Worm (Caenorhabditis elegans): ENCODE measurements around the gene col-132.

col-132 gene

ce11 chrIV:13082836-13083763 is 7.8 kb downstream of the col-132 start (continued):
- TF ChIP-seq arid-1 (GFP tag; conservative IDR thresholded peaks at IDR 0.05) (no peak), dve-1 (tag; optimal IDR thresholded peaks at IDR 0.05; ENCODE audit: insufficient read depth) (peak; percentile 39), lim-7 (GFP tag; IDR thresholded peaks at IDR 0.05) (0 out of 2 replicates have a peak, but pooled peaks have one; percentile 38)

- TF ChIP-seq rbr-2 (tag; optimal IDR thresholded peaks at IDR 0.05), result no peak
- TF ChIP-seq daf-16 (GFP tag; optimal IDR thresholded peaks at IDR 0.05), result no peak
- TF ChIP-seq daf-16 (tag; optimal IDR thresholded peaks at IDR 0.05), result no peak
- TF ChIP-seq Y5F2A.4 (GFP tag; optimal IDR thresholded peaks at IDR 0.05), result no peak
- TF ChIP-seq F26F4.8 (GFP tag; conservative IDR thresholded peaks at IDR 0.05), result no peak
- no peak for TF ChIP-seq Y48G9A.11 (GFP tag; IDR thresholded peaks at IDR 0.05)
- no peak for TF ChIP-seq lin-39 (tag; optimal IDR thresholded peaks at IDR 0.05)
- peak; percentile 39 for TF ChIP-seq ama-1 (optimal IDR thresholded peaks at IDR 0.05)
- TF ChIP-seq hif-1 (tag; optimal IDR thresholded peaks at IDR 0.05), result no peak
- TF ChIP-seq ztf-11 (tag; optimal IDR thresholded peaks at IDR 0.05), result no peak
- no peak for TF ChIP-seq nhr-11 (tag; optimal IDR thresholded peaks at IDR 0.05)
- TF ChIP-seq dmd-9 (GFP tag; IDR thresholded peaks at IDR 0.05), result no peak
- 0 out of 2 replicates have a peak, but pooled peaks have one; percentile 31 for TF ChIP-seq ctbp-1 (GFP tag; IDR thresholded peaks at IDR 0.05)
- TF ChIP-seq D1046.2 (GFP tag; IDR thresholded peaks at IDR 0.05), result 0 out of 2 replicates have a peak, but pooled peaks have one; percentile 17
- peak in 1 of 2 experiments; percentile 98 for TF ChIP-seq unc-62 (GFP tag; optimal IDR thresholded peaks at IDR 0.05 in 1 of 2)
- no peak for TF ChIP-seq unc-62 (tag; optimal IDR thresholded peaks at IDR 0.05)
- no peak for TF ChIP-seq daf-8 (GFP tag; IDR thresholded peaks at IDR 0.05)
- TF ChIP-seq pqm-1 (tag; optimal IDR thresholded peaks at IDR 0.05), result no peak
- TF ChIP-seq mxl-2 (GFP tag; conservative IDR thresholded peaks at IDR 0.05), result no peak
- 0 out of 2 replicates have a peak, but pooled peaks have one; percentile 21 for TF ChIP-seq ceh-20 (GFP tag; IDR thresholded peaks at IDR 0.05)
- TF ChIP-seq lin-38 (GFP tag; IDR thresholded peaks at IDR 0.05), result no peak
- TF ChIP-seq spr-1 (tag; optimal IDR thresholded peaks at IDR 0.05), result no peak
- TF ChIP-seq vab-7 (GFP tag; IDR thresholded peaks at IDR 0.05), result no peak
- TF ChIP-seq egl-43 (GFP tag; IDR thresholded peaks at IDR 0.05), result 0 out of 2 replicates have a peak, but pooled peaks have one; percentile 40
- TF ChIP-seq snpc-1.2 (GFP tag; IDR thresholded peaks at IDR 0.05), result no peak
- TF ChIP-seq hlh-30 (tag; optimal IDR thresholded peaks at IDR 0.05; ENCODE audit: insufficient read depth), result no peak
- TF ChIP-seq fos-1 (tag; optimal IDR thresholded peaks at IDR 0.05), result no peak
Measured at ce11 chrIV:13082106-13082505, 8.8 kb downstream of the col-132 start.

- peak in 1 of 2 experiments; percentile 94 for TF ChIP-seq unc-62 (GFP tag; optimal IDR thresholded peaks at IDR 0.05 in 1 of 2)
- no peak for TF ChIP-seq unc-62 (tag; optimal IDR thresholded peaks at IDR 0.05)
- peak; percentile 9 for TF ChIP-seq aha-1 (tag)
- peak; percentile 8 for TF ChIP-seq nhr-25 (tag; optimal IDR thresholded peaks at IDR 0.05; ENCODE audit: borderline replicate concordance, insufficient read depth)
- TF ChIP-seq sdz-12 (GFP tag; optimal IDR thresholded peaks at IDR 0.05), result no peak
- no peak for TF ChIP-seq hif-1 (tag; optimal IDR thresholded peaks at IDR 0.05)
- no peak for TF ChIP-seq ceh-82 (tag; optimal IDR thresholded peaks at IDR 0.05)
- no peak for TF ChIP-seq nhr-42 (GFP tag; IDR thresholded peaks at IDR 0.05)
- no peak for TF ChIP-seq php-3 (GFP tag; IDR thresholded peaks at IDR 0.05)
- no peak for TF ChIP-seq D1046.2 (GFP tag; IDR thresholded peaks at IDR 0.05)
Measured at ce11 chrIV:13080861-13081260, 10.0 kb downstream of the col-132 start.

All from whole organism, L4 larva.